Fruit fly (Drosophila melanogaster) whole organism, embryonic: ENCODE results near the gene CG1532.

Experiments used
- CG11456 ChIP-seq: fragments of 200-800 bp; sonication (Bioruptor generic); IDR thresholded peaks from 3 replicates; pipeline ENCODE4 v1.3.6; 2022; ENCODE audit warnings: missing biosample characterization, missing genetic modification characterization
- CG12155 ChIP-seq: fragments of 200-800 bp; sonication (Bioruptor generic); optimal IDR thresholded peaks from 3 replicates; lab custom pipeline; 2016; ENCODE audit warnings: missing biosample characterization, missing genetic modification characterization
- CG33557 ChIP-seq: fragments of 200-800 bp; sonication (Bioruptor generic); optimal IDR thresholded peaks from 2 replicates; lab custom pipeline; 2019; ENCODE audit warnings: missing biosample characterization, mild to moderate bottlenecking, missing genetic modification characterization, moderate library complexity
- CG3726 ChIP-seq: fragments of 200-800 bp; sonication (Bioruptor generic); IDR thresholded peaks from 3 replicates; pipeline ENCODE4, ENCODE4 v1.3.6; 2022; ENCODE audit warnings: missing biosample characterization, missing genetic modification characterization
- CG9817 ChIP-seq: fragments of 200-800 bp; sonication (Bioruptor generic); optimal IDR thresholded peaks from 2 replicates; lab custom pipeline; 2018; ENCODE audit warnings: missing biosample characterization, mild to moderate bottlenecking, missing genetic modification characterization, moderate library complexity
- Deaf1 ChIP-seq: fragments of 200-800 bp; optimal IDR thresholded peaks from 3 replicates; lab custom pipeline; 2019; ENCODE audit warnings: missing biosample characterization, mild to moderate bottlenecking, missing genetic modification characterization, moderate library complexity
- btn ChIP-seq: fragments of 200-800 bp; sonication (Bioruptor generic); optimal IDR thresholded peaks from 2 replicates; lab custom pipeline; 2016; ENCODE audit warnings: missing biosample characterization, missing genetic modification characterization
- esg ChIP-seq: fragments of 200-800 bp; sonication (Bioruptor generic); conservative IDR thresholded peaks from 2 replicates; pipeline ENCODE4 v1.3.6; 2022; ENCODE audit warnings: missing biosample characterization, missing genetic modification characterization
- h ChIP-seq: fragments of >200 bp; optimal IDR thresholded peaks from 2 replicates; lab custom pipeline; 2017
- toy ChIP-seq: fragments of 200-800 bp; sonication (Bioruptor generic); IDR thresholded peaks from 2 replicates; pipeline ENCODE4 v1.3.6; 2022; ENCODE audit warnings: missing biosample characterization, missing genetic modification characterization
- vvl ChIP-seq: fragments of 200-800 bp; sonication (Bioruptor generic); IDR thresholded peaks from 2 replicates; pipeline ENCODE4 v1.3.6; 2022; ENCODE audit warnings: missing biosample characterization, missing genetic modification characterization

dm6 chrX:21067474-21067873, 39.3 kb upstream of the CG1532 start, which contains the start of gene CG32512:
- TF ChIP-seq btn (no peak), esg (GFP tag; lab: Robert Waterston, UW) (no peak), CG33557 (no peak), vvl (no peak), CG11456 (no peak), CG12155 (no peak), h (lab: Kevin White, UChicago) (no peak), CG9817 (tag; lab: Kevin White, UChicago) (no peak), toy (GFP tag; lab: Robert Waterston, UW) (no peak), CG3726 (GFP tag; lab: Robert Waterston, UW) (no peak), Deaf1 (no peak)
